Fruit fly (Drosophila melanogaster) whole organism: ENCODE results near the gene mbo.

Source experiments
- CG8478 ChIP-seq: fragments of >200 bp; optimal IDR thresholded peaks from 2 replicates; lab custom pipeline; 2018; ENCODE audit warnings: inconsistent platforms
- Dll ChIP-seq: fragments of >200 bp; optimal IDR thresholded peaks from 2 replicates; lab custom pipeline; 2017
- EcR ChIP-seq, 2 experiments: fragments of >200 bp; optimal IDR thresholded peaks; 2 replicates each; lab custom pipeline; 2017; ENCODE audit warnings: missing biosample characterization in 2 of 2, missing genetic modification characterization in 2 of 2, missing genetic modification reagents in 2 of 2
- pan ChIP-seq: fragments of >200 bp; optimal IDR thresholded peaks from 2 replicates; lab custom pipeline; 2017
- psq ChIP-seq: fragments of >200 bp; optimal IDR thresholded peaks from 2 replicates; lab custom pipeline; 2017
- usp ChIP-seq: fragments of >200 bp; optimal IDR thresholded peaks from 2 replicates; lab custom pipeline; 2017; ENCODE audit warnings: missing biosample characterization, missing genetic modification characterization, mixed read lengths

Gene mbo

dm6 chr3R:12654253-12654623 is 24.6 kb downstream of the mbo start, which contains the start of gene CG6225:
TSS of gene CG6225 (plus strand) at chr3R:12654577.
- no peak for TF ChIP-seq CG8478
- TF ChIP-seq EcR (GFP tag; optimal IDR thresholded peaks at IDR 0.05; lab: Kevin White, UChicago), result no peak
- TF ChIP-seq usp, result no peak
- TF ChIP-seq pan, result no peak
- TF ChIP-seq psq (lab: Kevin White, UChicago), result no peak
- no peak for TF ChIP-seq Dll (lab: Kevin White, UChicago)

- TF ChIP-seq usp (no peak), psq (lab: Kevin White, UChicago) (no peak), pan (no peak), CG8478 (no peak), Dll (lab: Kevin White, UChicago) (no peak), EcR (GFP tag; optimal IDR thresholded peaks at IDR 0.05; lab: Kevin White, UChicago) (no peak)
Observed at dm6 chr3R:12653511-12654252, 25.2 kb downstream of the mbo start.

- TF ChIP-seq usp (no peak), EcR (GFP tag; optimal IDR thresholded peaks at IDR 0.05; lab: Kevin White, UChicago) (no peak), CG8478 (no peak), Dll (lab: Kevin White, UChicago) (no peak), psq (lab: Kevin White, UChicago) (no peak)
Observed at dm6 chr3R:12652736-12653135, 26.1 kb downstream of the mbo start.

- no peak for TF ChIP-seq Dll (lab: Kevin White, UChicago)
- TF ChIP-seq pan, result no peak
- no peak for TF ChIP-seq usp
- TF ChIP-seq CG8478, result no peak
- no peak for TF ChIP-seq psq (lab: Kevin White, UChicago)
- TF ChIP-seq EcR (GFP tag; optimal IDR thresholded peaks at IDR 0.05; lab: Kevin White, UChicago), result no peak
Observed at dm6 chr3R:12650537-12650936, 28.3 kb downstream of the mbo start.

dm6 chr3R:12649099-12650029 is 29.5 kb downstream of the mbo start:
- TF ChIP-seq pan, result no peak
- no peak for TF ChIP-seq EcR (GFP tag; optimal IDR thresholded peaks at IDR 0.05; lab: Kevin White, UChicago)
- TF ChIP-seq usp, result no peak
- TF ChIP-seq Dll (lab: Kevin White, UChicago), result no peak
- no peak for TF ChIP-seq psq (lab: Kevin White, UChicago)
- TF ChIP-seq CG8478, result no peak

dm6 chr3R:12647954-12648353 is 30.9 kb downstream of the mbo start, which contains the start of gene Dtg:
TSS of gene Dtg (plus strand) at chr3R:12648058.
- TF ChIP-seq Dll (lab: Kevin White, UChicago), result no peak
- TF ChIP-seq psq (lab: Kevin White, UChicago), result no peak
- TF ChIP-seq pan, result no peak
- TF ChIP-seq EcR (GFP tag; optimal IDR thresholded peaks at IDR 0.05; lab: Kevin White, UChicago), result peak in 1 of 2 experiments; percentile 30
- no peak for TF ChIP-seq usp
- TF ChIP-seq CG8478, result no peak

- TF ChIP-seq pan, result no peak
- TF ChIP-seq CG8478, result no peak
Observed at dm6 chr3R:12647348-12647747, 31.5 kb downstream of the mbo start.

- TF ChIP-seq Dll (lab: Kevin White, UChicago) (no peak), EcR (GFP tag; optimal IDR thresholded peaks at IDR 0.05; lab: Kevin White, UChicago) (no peak), CG8478 (no peak), pan (no peak), usp (no peak), psq (lab: Kevin White, UChicago) (no peak)
Observed at dm6 chr3R:12646926-12647325, 31.9 kb downstream of the mbo start.

- TF ChIP-seq CG8478 (no peak), EcR (GFP tag; optimal IDR thresholded peaks at IDR 0.05; lab: Kevin White, UChicago) (no peak), psq (lab: Kevin White, UChicago) (no peak), pan (no peak), usp (no peak), Dll (lab: Kevin White, UChicago) (no peak)
Observed at dm6 chr3R:12645771-12646317, 33.0 kb downstream of the mbo start.

- no peak for TF ChIP-seq Dll (lab: Kevin White, UChicago)
- TF ChIP-seq EcR (GFP tag; optimal IDR thresholded peaks at IDR 0.05; lab: Kevin White, UChicago), result no peak
- TF ChIP-seq pan, result no peak
- TF ChIP-seq psq (lab: Kevin White, UChicago), result no peak
- no peak for TF ChIP-seq usp
- TF ChIP-seq CG8478, result no peak
Observed at dm6 chr3R:12644621-12645310, 34.1 kb downstream of the mbo start.

dm6 chr3R:12642051-12642532 is 36.8 kb downstream of the mbo start, which contains the start of gene CG6753:
TSS of gene CG6753 (minus strand) at chr3R:12642482.
- TF ChIP-seq Dll (lab: Kevin White, UChicago) (no peak), usp (no peak), EcR (GFP tag; optimal IDR thresholded peaks at IDR 0.05; lab: Kevin White, UChicago) (no peak), CG8478 (no peak), psq (lab: Kevin White, UChicago) (no peak), pan (no peak)
